Worm (Caenorhabditis elegans) whole organism, L4/young adult: ENCODE measurements around the gene T10G3.8.

ENCODE experiments used
- W03F9.2 ChIP-seq: fragments of 150-350 bp; optimal IDR thresholded peaks from 2 replicates; lab custom pipeline; 2014; ENCODE audit warnings: missing biosample characterization, missing genetic modification characterization
- him-1 ChIP-seq: sonication (generic microtip); optimal IDR thresholded peaks from 2 replicates; lab custom pipeline; 2016; ENCODE audit warnings: missing genotype, missing genetic modification reagents, missing genetic modification characterization, missing compliant biosample characterization

ce11 chrV:13442819-13443218 lies 33.4 kb downstream of the T10G3.8 start:
- TF ChIP-seq W03F9.2 (no peak), him-1 (tag; lab: Kevin White, UChicago) (no peak)
